Fruit fly (Drosophila melanogaster): ENCODE measurements around the gene GstO3.

Gene GstO3

DNA sequence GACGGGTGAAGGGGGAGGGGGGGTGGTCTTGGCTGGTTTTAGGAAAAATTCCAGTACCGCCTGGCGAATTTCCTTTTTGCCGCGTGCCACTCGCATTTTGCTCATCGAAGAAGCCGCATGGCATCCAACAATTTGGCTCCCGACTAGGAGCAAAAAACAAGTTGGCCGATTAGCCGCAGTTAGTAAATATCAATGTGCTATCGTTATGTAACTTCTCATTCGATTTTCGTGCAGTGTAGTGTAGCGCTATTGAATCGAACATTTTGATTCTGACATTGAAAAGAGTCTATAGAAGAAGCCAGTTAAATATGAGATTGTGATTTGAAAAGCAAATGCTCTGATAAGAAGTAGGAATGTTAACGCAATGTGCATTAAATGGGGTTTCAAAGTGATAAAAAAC is 11.0 kb downstream of the GstO3 start:
- TF ChIP-seq CG8478 (optimal IDR thresholded peaks at IDR 0.05) (no peak), CTCF (optimal IDR thresholded peaks at IDR 0.05) (no peak)

DNA sequence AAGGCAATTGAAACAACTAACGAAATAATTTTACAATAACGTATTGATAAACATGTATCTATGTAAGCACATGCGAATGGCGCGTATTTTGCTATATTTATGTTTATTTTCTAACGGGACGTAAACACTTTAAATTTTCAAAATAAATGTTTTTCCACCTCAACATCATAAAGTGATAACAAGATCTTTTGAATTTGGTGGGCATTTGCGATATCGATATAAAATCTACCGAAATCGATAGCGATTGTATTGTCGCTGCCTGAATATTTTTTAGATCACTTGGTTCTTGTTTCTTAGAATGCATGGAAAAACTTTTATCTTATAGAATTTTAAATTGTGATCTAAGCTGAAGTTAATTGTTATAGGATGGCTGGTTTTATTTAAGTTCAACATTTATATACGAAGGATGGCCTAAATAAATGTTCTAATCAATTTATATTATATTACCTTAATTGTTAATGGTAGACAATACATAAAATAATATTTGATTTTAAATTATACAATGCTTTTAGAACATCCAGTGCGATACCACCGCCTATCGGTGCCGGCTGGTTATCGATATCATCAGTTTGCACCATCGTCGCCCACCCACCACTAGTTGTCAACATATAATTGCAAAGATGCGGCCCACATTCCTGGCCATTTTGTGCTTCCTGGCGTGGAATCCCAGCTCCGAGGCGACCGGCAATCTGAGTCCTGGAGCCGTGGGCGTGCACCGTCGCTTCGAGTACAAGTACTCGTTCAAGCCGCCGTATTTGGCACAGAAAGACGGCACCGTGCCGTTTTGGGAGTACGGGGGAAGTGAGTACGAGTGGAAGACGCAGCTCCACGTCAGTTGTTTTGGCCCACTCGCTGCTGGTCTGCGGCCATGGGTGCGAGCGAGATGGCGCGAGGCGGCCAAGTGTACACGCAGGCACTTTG is 16.0 kb downstream of the GstO3 start, which contains the start of gene ergic53:
ergic53 (plus strand) TSS at position 592 of the 921 bp plus-strand sequence.
- no peak for TF ChIP-seq CG8478 (optimal IDR thresholded peaks at IDR 0.05)

DNA sequence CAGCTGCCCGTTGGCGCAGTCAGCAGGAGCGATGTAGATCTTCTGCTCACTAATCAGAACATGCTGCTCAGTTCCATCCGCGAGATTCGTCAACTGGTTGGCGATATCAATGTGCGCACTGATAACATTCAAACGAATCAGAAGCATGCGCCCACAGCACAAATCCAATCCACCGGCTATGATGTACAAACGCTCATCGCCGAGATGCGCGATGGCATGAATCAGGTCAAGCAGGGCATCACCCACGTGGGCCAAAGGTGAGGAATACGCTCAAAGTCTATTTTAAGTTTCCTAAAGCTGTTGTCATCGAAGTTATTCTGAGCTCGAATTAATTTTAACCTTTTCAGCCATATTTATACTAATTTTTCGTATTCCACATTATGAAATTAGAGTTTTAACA is 17.7 kb downstream of the GstO3 start:
- TF ChIP-seq CTCF (optimal IDR thresholded peaks at IDR 0.05) (no peak), CG8478 (optimal IDR thresholded peaks at IDR 0.05) (no peak)

DNA sequence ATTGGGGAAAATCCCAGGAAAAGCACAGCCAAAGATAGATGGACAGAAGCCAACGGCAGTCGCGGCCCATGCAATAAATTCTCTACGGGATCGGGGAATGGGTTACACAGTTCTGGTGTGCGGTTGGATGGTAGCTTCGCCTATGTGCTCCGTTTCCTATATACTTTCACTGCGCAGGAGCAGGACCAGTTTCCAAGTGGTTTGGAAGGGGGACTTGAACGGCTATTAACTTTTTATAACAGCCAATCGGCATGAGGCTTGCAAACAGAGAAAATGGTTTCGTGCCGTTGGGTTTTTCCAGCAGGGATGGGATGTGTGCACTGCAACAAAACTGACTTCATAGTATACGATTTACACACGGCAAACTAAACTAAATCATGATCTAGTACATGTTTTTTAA is 19.7 kb downstream of the GstO3 start:
- no peak for TF ChIP-seq CTCF (optimal IDR thresholded peaks at IDR 0.05)

DNA sequence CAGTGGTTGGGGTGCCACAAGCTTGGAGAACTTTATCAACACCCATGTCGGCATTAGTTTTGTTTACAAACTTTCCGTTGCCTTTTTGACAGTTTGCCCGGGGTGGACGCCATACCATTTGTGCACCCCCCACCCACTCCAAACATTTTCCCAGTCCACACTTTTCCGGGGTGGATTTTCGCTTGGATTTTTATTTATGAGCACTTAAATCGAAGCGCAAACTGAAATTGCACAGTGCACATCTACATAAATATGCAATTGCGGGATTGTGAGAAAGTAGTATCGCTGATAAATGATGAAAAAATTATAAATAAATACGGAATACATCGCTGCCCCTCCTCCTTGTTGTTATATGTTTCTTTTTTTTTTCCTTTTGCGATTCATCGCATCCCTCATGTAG is 21.8 kb downstream of the GstO3 start:
- TF ChIP-seq CTCF (optimal IDR thresholded peaks at IDR 0.05) (no peak), CG8478 (optimal IDR thresholded peaks at IDR 0.05) (no peak)

DNA sequence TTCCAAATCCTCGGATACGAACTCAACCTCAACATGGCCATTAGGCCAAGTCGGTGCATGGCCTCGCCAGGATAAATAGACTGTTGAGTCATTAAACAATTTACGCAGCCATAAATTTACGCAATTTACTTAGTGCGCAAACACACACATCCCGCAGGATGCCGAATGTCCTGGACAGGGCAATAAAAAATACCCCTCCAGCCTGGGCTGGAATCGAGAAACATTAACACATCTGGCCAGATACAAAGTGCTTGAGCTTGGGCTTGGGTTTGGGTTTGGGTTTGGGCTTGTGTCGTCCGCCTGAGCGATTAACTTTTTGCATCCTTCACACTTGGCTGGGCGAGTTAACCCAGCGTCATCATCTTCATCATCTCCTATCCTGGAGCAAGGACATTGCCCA is 23.0 kb downstream of the GstO3 start:
- TF ChIP-seq CG8478 (optimal IDR thresholded peaks at IDR 0.05) (no peak), CTCF (optimal IDR thresholded peaks at IDR 0.05) (no peak)

DNA sequence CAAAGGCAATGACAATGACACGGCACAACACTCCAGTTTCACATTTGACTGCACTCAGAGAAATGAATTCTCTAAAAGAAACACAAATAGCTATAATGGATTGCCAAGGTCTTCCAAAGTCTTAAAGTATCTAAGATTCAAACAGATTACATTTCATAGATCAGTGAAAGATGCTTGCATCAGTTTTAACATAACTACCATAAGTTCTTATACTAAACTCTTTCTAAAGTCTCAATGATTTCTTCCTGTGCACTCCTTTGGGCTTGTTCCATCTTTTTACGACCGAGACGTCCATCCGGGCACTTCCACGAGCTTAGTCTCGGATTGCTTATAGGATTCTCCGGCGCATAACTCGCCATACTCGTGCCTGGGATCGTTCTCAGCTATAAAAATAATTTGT is 23.5 kb downstream of the GstO3 start:
- no peak for TF ChIP-seq CTCF (optimal IDR thresholded peaks at IDR 0.05)
- no peak for TF ChIP-seq CG8478 (optimal IDR thresholded peaks at IDR 0.05)

DNA sequence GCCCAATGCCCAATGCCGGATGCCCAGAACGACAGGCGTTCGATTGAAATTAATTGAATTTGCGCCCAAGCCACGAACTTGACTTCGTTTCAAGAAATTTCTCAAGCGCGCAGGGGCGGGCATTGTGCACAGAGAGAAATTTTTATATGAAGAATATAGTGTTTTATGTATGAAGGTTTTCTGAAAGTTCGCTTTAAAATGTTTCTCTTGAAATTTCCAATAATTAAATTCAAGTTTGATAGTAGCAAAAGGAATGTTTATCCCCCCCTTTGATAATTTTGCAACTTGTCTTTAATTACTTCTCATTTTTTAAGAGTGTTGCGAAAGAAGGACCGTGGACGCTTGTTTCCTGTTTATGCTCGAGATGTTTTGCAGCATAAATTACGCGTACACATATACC is 25.2 kb downstream of the GstO3 start:
- no peak for TF ChIP-seq CG8478 (optimal IDR thresholded peaks at IDR 0.05)
- no peak for TF ChIP-seq CTCF (optimal IDR thresholded peaks at IDR 0.05)

DNA sequence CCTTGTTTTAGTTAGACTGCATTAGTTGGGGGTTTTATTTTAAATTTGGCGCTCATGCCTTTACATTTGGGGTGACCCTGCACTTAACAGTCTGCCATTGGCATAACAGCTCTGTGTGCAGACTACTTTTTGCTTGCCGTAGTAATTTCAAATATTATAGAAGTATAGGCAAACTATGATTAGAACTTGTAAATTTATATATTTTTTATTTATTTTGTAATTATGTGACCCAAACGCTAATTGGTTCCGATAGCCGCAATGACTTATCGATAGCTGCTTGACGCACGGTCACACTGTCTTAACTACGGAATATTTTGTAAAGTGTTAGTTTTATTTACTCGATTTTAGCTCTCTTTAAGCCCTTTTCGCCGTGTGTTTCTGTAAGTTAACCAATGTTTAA is 26.0 kb downstream of the GstO3 start, which contains the start of gene rhea:
rhea (plus strand) TSS at position 292 of the 400 bp plus-strand sequence.
- TF ChIP-seq CG8478 (optimal IDR thresholded peaks at IDR 0.05): no peak
- no peak for TF ChIP-seq CTCF (optimal IDR thresholded peaks at IDR 0.05)

DNA sequence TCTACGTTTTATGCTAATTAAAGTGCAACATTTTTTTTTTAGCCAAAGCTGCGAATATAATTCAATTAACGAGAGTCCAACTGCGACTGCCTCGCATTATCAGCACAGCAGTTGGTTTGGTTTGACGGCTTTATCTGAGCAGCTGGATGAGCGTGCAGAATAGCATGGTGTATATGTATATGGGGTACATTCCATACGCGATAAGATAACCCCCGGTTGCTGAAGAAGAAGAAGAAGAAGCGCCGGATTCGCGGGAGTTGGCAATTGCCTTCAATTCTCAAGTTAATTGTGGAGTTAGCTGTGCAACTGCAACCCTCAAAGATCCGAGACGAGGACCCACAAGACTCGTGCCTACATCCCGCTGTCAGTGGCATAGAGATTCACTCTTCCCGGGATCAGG is 26.8 kb downstream of the GstO3 start:
- no peak for TF ChIP-seq CG8478 (optimal IDR thresholded peaks at IDR 0.05)
- TF ChIP-seq CTCF (optimal IDR thresholded peaks at IDR 0.05): no peak

DNA sequence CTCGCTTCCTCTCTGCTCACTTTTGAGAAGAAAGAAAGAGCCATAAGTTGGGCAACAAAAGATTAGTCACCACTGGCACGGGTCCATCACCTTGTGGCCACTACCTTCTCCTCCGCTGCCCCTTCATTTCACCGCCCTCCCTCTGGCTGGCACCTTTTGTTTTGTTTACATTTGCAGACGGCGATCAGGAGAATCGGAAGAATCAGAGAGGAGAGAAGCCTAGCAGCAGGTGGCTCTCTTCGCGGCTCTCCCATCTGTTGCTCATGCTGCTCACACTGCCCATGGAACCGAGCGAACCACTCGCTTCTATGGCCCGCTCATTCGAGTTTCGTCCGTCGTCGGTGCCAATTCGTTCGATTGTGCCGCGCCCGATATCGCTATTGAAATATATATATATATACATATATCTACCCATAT is 27.7 kb downstream of the GstO3 start:
- no peak for TF ChIP-seq CTCF (optimal IDR thresholded peaks at IDR 0.05)
- no peak for TF ChIP-seq CG8478 (optimal IDR thresholded peaks at IDR 0.05)

DNA sequence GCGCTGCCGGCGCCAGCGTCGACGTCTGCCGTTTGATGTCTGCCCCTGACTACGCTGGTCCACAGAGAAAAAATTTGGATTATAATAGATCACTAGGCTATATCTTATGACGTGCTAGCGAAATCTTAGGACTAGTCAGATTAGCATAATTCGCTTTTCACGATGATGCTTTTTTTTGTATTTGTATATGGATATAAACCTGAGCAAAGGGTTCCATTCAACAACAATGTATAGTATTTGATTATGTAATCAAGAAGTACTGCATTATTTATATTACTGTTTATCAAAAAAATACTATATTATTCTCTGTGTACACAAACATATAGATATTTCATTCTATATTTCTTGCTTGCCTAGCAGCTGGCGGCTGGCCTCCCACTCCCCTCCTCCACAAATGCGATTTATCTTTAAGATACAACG is 28.4 kb downstream of the GstO3 start:
- TF ChIP-seq CG8478 (optimal IDR thresholded peaks at IDR 0.05) (no peak), CTCF (optimal IDR thresholded peaks at IDR 0.05) (no peak)

DNA sequence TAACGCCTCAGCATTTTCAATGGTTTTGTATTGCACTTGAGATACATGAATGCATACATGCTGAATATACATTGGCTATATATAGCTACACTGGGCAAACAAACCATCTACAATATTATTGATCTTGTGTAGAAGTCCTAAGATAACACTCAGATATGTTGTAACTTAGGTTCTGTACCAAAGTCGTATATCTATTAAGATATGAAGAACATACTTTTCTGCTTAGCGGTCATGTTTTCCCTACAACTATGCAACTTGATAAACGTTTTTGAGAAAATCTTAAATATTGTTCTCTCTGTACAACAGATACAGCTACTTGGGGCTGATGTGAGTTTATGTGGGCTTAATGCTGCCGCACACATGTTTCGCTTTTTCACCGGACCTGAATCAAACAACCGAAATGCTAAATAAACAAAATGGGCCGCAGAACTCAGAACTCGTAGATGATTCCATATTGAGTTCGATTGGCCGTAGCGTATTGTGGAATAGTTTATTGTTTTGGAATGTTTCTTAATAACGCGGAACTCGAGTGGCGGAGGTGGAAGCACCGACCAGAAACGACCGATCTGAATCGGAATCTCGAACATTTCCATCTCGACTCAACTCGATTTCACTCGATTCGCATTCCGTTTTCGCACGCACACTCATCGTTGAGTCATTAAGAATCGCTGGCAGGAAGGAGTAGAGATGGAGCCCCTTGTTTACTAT is 30.7 kb downstream of the GstO3 start:
- TF ChIP-seq CTCF (optimal IDR thresholded peaks at IDR 0.05) (no peak), CG8478 (optimal IDR thresholded peaks at IDR 0.05) (no peak)

DNA sequence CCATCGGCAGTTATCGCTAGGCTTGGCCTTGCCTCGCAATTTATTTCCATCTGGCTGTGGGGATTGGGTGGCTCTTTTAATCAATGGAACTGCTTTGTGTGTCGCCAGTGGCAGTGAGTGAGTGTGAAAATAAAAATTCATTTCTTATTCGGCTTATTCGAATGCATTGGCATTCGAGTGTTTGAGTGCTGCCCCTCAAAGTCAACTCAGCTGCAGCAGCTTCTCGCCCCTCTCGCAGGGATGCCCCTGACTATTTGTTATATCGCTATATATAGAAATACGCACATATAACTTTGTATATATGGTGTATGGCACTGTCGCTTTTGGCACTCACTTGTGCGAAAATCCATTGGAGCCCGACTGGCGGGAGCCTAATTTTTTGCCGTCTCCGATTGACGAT is 32.2 kb downstream of the GstO3 start:
- TF ChIP-seq CG8478 (optimal IDR thresholded peaks at IDR 0.05): no peak
- no peak for TF ChIP-seq CTCF (optimal IDR thresholded peaks at IDR 0.05)

DNA sequence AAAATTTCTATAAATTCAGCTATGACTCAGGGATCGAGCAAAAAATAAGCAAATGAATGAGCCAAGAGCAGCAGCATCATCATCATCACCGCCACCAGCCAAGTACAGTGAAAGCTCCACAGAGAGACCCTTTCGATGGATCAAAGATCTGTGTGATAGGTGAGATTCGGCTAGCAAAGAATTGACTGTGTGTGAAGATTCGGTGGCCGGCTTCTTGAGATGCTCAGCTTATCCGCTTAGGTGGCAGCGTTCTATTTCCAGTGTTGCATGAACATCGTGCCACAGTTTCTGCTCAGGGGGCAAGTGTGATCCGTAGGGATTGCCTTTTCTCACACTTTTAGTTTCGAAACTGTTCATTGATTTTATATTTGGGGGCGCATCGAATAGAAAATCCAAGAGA is 34.4 kb downstream of the GstO3 start:
- TF ChIP-seq CG8478 (optimal IDR thresholded peaks at IDR 0.05): no peak
- TF ChIP-seq CTCF (optimal IDR thresholded peaks at IDR 0.05): no peak

DNA sequence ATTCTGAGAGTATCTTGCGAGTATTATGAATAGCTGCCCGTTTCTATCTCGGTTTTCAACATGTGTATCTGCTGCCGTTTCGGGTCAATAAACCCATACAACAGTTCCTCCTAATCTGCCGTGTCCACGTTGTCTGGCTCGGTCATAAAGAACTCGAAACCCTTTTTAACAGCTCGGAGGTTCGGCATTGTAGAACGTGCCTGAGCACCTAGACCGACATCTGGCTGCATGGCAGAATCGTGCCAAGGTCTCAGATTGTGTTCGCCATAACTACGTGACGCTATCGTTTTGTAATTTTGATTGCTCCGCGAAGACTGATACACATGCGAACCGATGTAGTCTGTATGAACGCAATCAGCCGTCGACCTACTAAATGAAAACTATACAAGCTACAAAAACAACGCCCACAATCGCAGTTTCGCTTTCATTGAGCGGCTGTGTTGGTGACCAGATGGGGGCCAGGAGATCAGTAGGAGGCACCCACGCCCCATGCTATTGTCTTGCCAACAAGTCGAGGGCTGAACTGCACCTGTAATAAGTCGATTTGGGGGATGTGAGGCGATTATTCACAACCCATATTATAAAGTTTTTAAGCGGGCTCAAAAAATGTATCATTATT is 35.4 kb downstream of the GstO3 start:
- no peak for TF ChIP-seq CTCF (optimal IDR thresholded peaks at IDR 0.05)
- TF ChIP-seq CG8478 (optimal IDR thresholded peaks at IDR 0.05): no peak
